Fruit fly (Drosophila melanogaster) whole organism, embryonic: Measurements from ENCODE around the gene witty.
A peak's percentile ranks its signal among the peaks of the same experiment; 100 is the strongest.

Experiments
- Abd-B ChIP-seq: fragments of 200-800 bp; sonication (Bioruptor generic); optimal IDR thresholded peaks from 2 replicates; lab custom pipeline; 2018; ENCODE audit warnings: missing biosample characterization, mild to moderate bottlenecking, missing genetic modification characterization, moderate library complexity
- B-H2 ChIP-seq: fragments of 200-800 bp; sonication (Bioruptor generic); optimal IDR thresholded peaks from 2 replicates; lab custom pipeline; 2018; ENCODE audit warnings: missing biosample characterization, mild to moderate bottlenecking, missing genetic modification characterization
- Bdp1 ChIP-seq: fragments of 200-800 bp; sonication (Bioruptor generic); optimal IDR thresholded peaks from 3 replicates; lab custom pipeline; 2016; ENCODE audit warnings: missing biosample characterization, missing genetic modification characterization
- CG10565 ChIP-seq: fragments of 200-800 bp; sonication (Bioruptor generic); optimal IDR thresholded peaks from 3 replicates; lab custom pipeline; 2016; ENCODE audit warnings: missing biosample characterization, mild to moderate bottlenecking, missing genetic modification characterization
- CG10959 ChIP-seq: fragments of 200-800 bp; sonication (Bioruptor generic); IDR thresholded peaks from 2 replicates; pipeline ENCODE4 v1.3.6; 2022; ENCODE audit warnings: missing biosample characterization, missing genetic modification characterization
- CG11723 ChIP-seq: fragments of 200-800 bp; sonication (Bioruptor generic); optimal IDR thresholded peaks from 2 replicates; lab custom pipeline; 2017; ENCODE audit warnings: missing biosample characterization, mild to moderate bottlenecking, missing genetic modification characterization
- CG12769 ChIP-seq: fragments of 200-800 bp; sonication (Bioruptor generic); optimal IDR thresholded peaks from 2 replicates; lab custom pipeline; 2019; ENCODE audit warnings: missing biosample characterization, mild to moderate bottlenecking, missing genetic modification characterization, moderate library complexity
- CG14710 ChIP-seq: fragments of 200-800 bp; sonication (Bioruptor generic); optimal IDR thresholded peaks from 3 replicates; lab custom pipeline; 2019; ENCODE audit warnings: missing biosample characterization, mild to moderate bottlenecking, missing genetic modification characterization, moderate library complexity
- CG15479 ChIP-seq: fragments of 200-800 bp; sonication (Bioruptor generic); optimal IDR thresholded peaks from 3 replicates; lab custom pipeline; 2019; ENCODE audit warnings: missing biosample characterization, mild to moderate bottlenecking, missing genetic modification characterization, moderate library complexity
- CG17186 ChIP-seq: fragments of 200-800 bp; sonication (Bioruptor generic); optimal IDR thresholded peaks from 3 replicates; lab custom pipeline; 2017; ENCODE audit warnings: missing biosample characterization, missing genetic modification reagents, missing genetic modification characterization
- CG2129 ChIP-seq: fragments of 200-800 bp; sonication (Bioruptor generic); IDR thresholded peaks from 2 replicates; pipeline ENCODE4 v1.3.6; 2022; ENCODE audit warnings: missing biosample characterization, missing genetic modification characterization; ENCODE audit not compliant: partially characterized antibody
- CG32767 ChIP-seq: fragments of 200-800 bp; sonication (Bioruptor generic); IDR thresholded peaks from 2 replicates; pipeline ENCODE4 v1.3.6; 2022; ENCODE audit warnings: missing biosample characterization, missing genetic modification characterization
- CG33213 ChIP-seq: fragments of 200-800 bp; sonication (Bioruptor generic); optimal IDR thresholded peaks from 3 replicates; lab custom pipeline; 2016; ENCODE audit warnings: missing biosample characterization, missing genetic modification characterization
- CG4360 ChIP-seq: fragments of 200-800 bp; sonication (Bioruptor generic); IDR thresholded peaks from 2 replicates; pipeline ENCODE4 v1.3.6; 2022; ENCODE audit warnings: missing biosample characterization, missing genetic modification characterization
- CG6854 ChIP-seq: fragments of 200-800 bp; sonication (Bioruptor generic); optimal IDR thresholded peaks from 3 replicates; lab custom pipeline; 2017; ENCODE audit warnings: missing biosample characterization, mild to moderate bottlenecking, missing genetic modification characterization
- CG7357 ChIP-seq: fragments of 200-800 bp; sonication (Bioruptor generic); IDR thresholded peaks from 3 replicates; pipeline ENCODE4 v1.3.6; 2022; ENCODE audit warnings: missing biosample characterization, missing genetic modification characterization
- CG7839 ChIP-seq: fragments of 200-800 bp; sonication (Bioruptor generic); optimal IDR thresholded peaks from 3 replicates; lab custom pipeline; 2018; ENCODE audit warnings: missing biosample characterization, mild to moderate bottlenecking, missing genetic modification characterization, moderate library complexity
- D19A ChIP-seq: fragments of 200-800 bp; optimal IDR thresholded peaks from 3 replicates; lab custom pipeline; 2019; ENCODE audit warnings: missing biosample characterization, mild to moderate bottlenecking, missing genetic modification characterization, moderate library complexity
- Dip3 ChIP-seq: fragments of 200-800 bp; sonication (Bioruptor generic); optimal IDR thresholded peaks from 3 replicates; lab custom pipeline; 2016; ENCODE audit warnings: missing biosample characterization, missing genetic modification characterization
- Drgx ChIP-seq: fragments of 200-800 bp; sonication (Bioruptor generic); IDR thresholded peaks from 2 replicates; pipeline ENCODE4 v1.3.6; 2022; ENCODE audit warnings: missing biosample characterization, missing genetic modification characterization
- E2f1 ChIP-seq: fragments of 200-800 bp; sonication (Bioruptor generic); IDR thresholded peaks from 2 replicates; pipeline ENCODE4 v1.3.6; 2022; ENCODE audit warnings: missing biosample characterization, missing genetic modification characterization
- Ets65A ChIP-seq: fragments of 200-800 bp; sonication (Bioruptor generic); peaks from one replicate; lab custom pipeline; 2016; ENCODE audit warnings: missing biosample characterization, missing genetic modification characterization
- HHEX ChIP-seq: fragments of 200-800 bp; sonication (Bioruptor generic); optimal IDR thresholded peaks from 3 replicates; lab custom pipeline; 2017; ENCODE audit warnings: missing biosample characterization, mild to moderate bottlenecking, missing genetic modification characterization, missing genetic modification reagents
- Hr51 ChIP-seq, 2 experiments: fragments of 200-800 bp; sonication (Bioruptor generic); optimal IDR thresholded peaks; 2 replicates in 1 of 2; 3 replicates in 1 of 2; lab custom pipeline; 2016 to 2018; ENCODE audit warnings: missing biosample characterization in 2 of 2, missing genetic modification characterization in 2 of 2, mild to moderate bottlenecking in 1 of 2, moderate library complexity in 1 of 2
- Kr ChIP-seq: fragments of 200-800 bp; sonication (Bioruptor generic); optimal IDR thresholded peaks from 2 replicates; lab custom pipeline; 2017; ENCODE audit warnings: missing biosample characterization, mild to moderate bottlenecking, missing genetic modification characterization
- Nf-YA ChIP-seq: fragments of 200-800 bp; sonication (Bioruptor generic); IDR thresholded peaks from 2 replicates; pipeline ENCODE4 v1.3.6; 2022; ENCODE audit warnings: missing biosample characterization, missing genetic modification characterization
- Nf-YC ChIP-seq: fragments of 200-800 bp; optimal IDR thresholded peaks from 3 replicates; lab custom pipeline; 2019; ENCODE audit warnings: missing biosample characterization, mild to moderate bottlenecking, missing genetic modification characterization, moderate library complexity
- Optix ChIP-seq: fragments of 200-800 bp; sonication (Bioruptor generic); IDR thresholded peaks from 3 replicates; pipeline ENCODE4 v1.3.6; 2022; ENCODE audit warnings: missing biosample characterization, missing genetic modification characterization
- Ptx1 ChIP-seq: fragments of 200-800 bp; sonication (Bioruptor generic); IDR thresholded peaks from 2 replicates; pipeline ENCODE4 v1.3.6; 2022; ENCODE audit warnings: missing biosample characterization, missing genetic modification characterization
- Xrp1 ChIP-seq: fragments of 200-800 bp; sonication (Bioruptor generic); IDR thresholded peaks from 2 replicates; pipeline ENCODE4 v1.3.6; 2022; ENCODE audit warnings: missing biosample characterization, missing genetic modification characterization
- bcd ChIP-seq: fragments of 200-800 bp; sonication (Bioruptor generic); optimal IDR thresholded peaks from 2 replicates; lab custom pipeline; 2017; ENCODE audit warnings: missing biosample characterization, mild to moderate bottlenecking, missing genetic modification characterization
- cwo ChIP-seq: fragments of 200-800 bp; sonication (Bioruptor generic); optimal IDR thresholded peaks from 3 replicates; lab custom pipeline; 2017; ENCODE audit warnings: missing biosample characterization, missing genetic modification characterization, mild to moderate bottlenecking, moderate library complexity, missing genetic modification reagents
- dm ChIP-seq: fragments of 200-800 bp; sonication (Bioruptor generic); optimal IDR thresholded peaks from 3 replicates; lab custom pipeline; 2016; ENCODE audit warnings: missing biosample characterization, missing genetic modification characterization
- emc ChIP-seq: fragments of 200-800 bp; sonication (Bioruptor generic); optimal IDR thresholded peaks from 2 replicates; lab custom pipeline; 2016; ENCODE audit warnings: missing biosample characterization, missing genetic modification characterization
- ewg ChIP-seq: fragments of 200-800 bp; sonication (Bioruptor generic); optimal IDR thresholded peaks from 3 replicates; lab custom pipeline; 2017; ENCODE audit warnings: mild to moderate bottlenecking, missing biosample characterization, missing genetic modification reagents, missing genetic modification characterization
- exex ChIP-seq: fragments of 200-800 bp; sonication (Bioruptor generic); optimal IDR thresholded peaks from 4 replicates; lab custom pipeline; 2018; ENCODE audit warnings: missing biosample characterization, mild to moderate bottlenecking, missing genetic modification characterization, moderate library complexity
- grau ChIP-seq: fragments of 200-800 bp; optimal IDR thresholded peaks from 3 replicates; lab custom pipeline; 2019; ENCODE audit warnings: missing biosample characterization, mild to moderate bottlenecking, missing genetic modification characterization, moderate library complexity
- gsb ChIP-seq: fragments of 200-800 bp; sonication (Bioruptor generic); IDR thresholded peaks from 2 replicates; pipeline ENCODE4 v1.3.6; 2022; ENCODE audit warnings: missing biosample characterization, missing genetic modification characterization
- gsb-n ChIP-seq: fragments of 200-800 bp; sonication (Bioruptor generic); optimal IDR thresholded peaks from 3 replicates; lab custom pipeline; 2018; ENCODE audit warnings: missing biosample characterization, mild to moderate bottlenecking, missing genetic modification characterization
- jigr1 ChIP-seq: fragments of 200-800 bp; sonication (Bioruptor generic); IDR thresholded peaks from 3 replicates; pipeline ENCODE4 v1.3.6; 2022; ENCODE audit warnings: missing biosample characterization, missing genetic modification characterization
- mirr ChIP-seq: fragments of 200-800 bp; sonication (Bioruptor generic); optimal IDR thresholded peaks from 3 replicates; lab custom pipeline; 2018; ENCODE audit warnings: missing biosample characterization, mild to moderate bottlenecking, missing genetic modification characterization
- otp ChIP-seq: fragments of 200-800 bp; sonication (Bioruptor generic); IDR thresholded peaks from 3 replicates; pipeline ENCODE4, ENCODE4 v1.3.6; 2022; ENCODE audit warnings: missing biosample characterization, missing genetic modification characterization
- p53 ChIP-seq: fragments of 200-800 bp; sonication (Bioruptor generic); optimal IDR thresholded peaks from 2 replicates; lab custom pipeline; 2016; ENCODE audit warnings: missing biosample characterization, missing genetic modification characterization
- pan ChIP-seq, 4 experiments: fragments of >200 bp in 3 of 4; fragments of 200-800 bp in 1 of 4; sonication (Bioruptor generic) in 1 of 4; optimal IDR thresholded peaks in 3 of 4; IDR thresholded peaks in 1 of 4; 2 replicates each; pipeline versions ENCODE4 v1.3.6 to Lab custom; 2017 to 2022; ENCODE audit warnings: missing biosample characterization in 2 of 4, missing genetic modification characterization in 2 of 4, mixed read lengths in 1 of 4
- scrt ChIP-seq: fragments of 200-800 bp; sonication (Bioruptor generic); optimal IDR thresholded peaks from 2 replicates; lab custom pipeline; 2018; ENCODE audit warnings: missing biosample characterization, mild to moderate bottlenecking, missing genetic modification characterization, moderate library complexity
- slou ChIP-seq: fragments of 200-800 bp; sonication (Bioruptor generic); optimal IDR thresholded peaks from 3 replicates; lab custom pipeline; 2016; ENCODE audit warnings: missing biosample characterization, missing genetic modification characterization
- trem ChIP-seq: fragments of 200-800 bp; optimal IDR thresholded peaks from 3 replicates; lab custom pipeline; 2019; ENCODE audit warnings: missing biosample characterization, mild to moderate bottlenecking, missing genetic modification characterization, moderate library complexity
- tx ChIP-seq: fragments of 200-800 bp; sonication (Bioruptor generic); optimal IDR thresholded peaks from 2 replicates; lab custom pipeline; 2016; ENCODE audit warnings: missing biosample characterization, missing genetic modification characterization
- wor ChIP-seq: fragments of 200-800 bp; sonication (Bioruptor generic); IDR thresholded peaks from 2 replicates; pipeline ENCODE4 v1.3.6; 2022; ENCODE audit warnings: missing biosample characterization, missing genetic modification characterization
- z ChIP-seq: fragments of 200-800 bp; sonication (Bioruptor generic); IDR thresholded peaks from 3 replicates; pipeline ENCODE4 v1.3.6; 2022; ENCODE audit warnings: missing biosample characterization, missing genetic modification characterization

witty gene

dm6 chr2L:8361204-8361952 is 23.3 kb downstream of the witty start (continued):
- TF ChIP-seq Dip3 = peak; percentile 26
- TF ChIP-seq Ets65A (GFP tag; lab: Kevin White, UChicago) = peak; percentile 9
- no peak for TF ChIP-seq trem (tag; lab: Kevin White, UChicago)
- peak; percentile 8 for TF ChIP-seq exex (tag; lab: Kevin White, UChicago)
- TF ChIP-seq Abd-B (GFP tag; lab: Kevin White, UChicago) = no peak
- TF ChIP-seq CG32767 (GFP tag; lab: Robert Waterston, UW) = no peak
- TF ChIP-seq CG2129 (GFP tag; lab: Robert Waterston, UW) = no peak
- no peak for TF ChIP-seq CG15479 (GFP tag; lab: Kevin White, UChicago)
- no peak for TF ChIP-seq CG4360 (GFP tag; lab: Robert Waterston, UW)
- TF ChIP-seq gsb-n (tag; lab: Kevin White, UChicago) = no peak
- TF ChIP-seq Ptx1 (GFP tag; lab: Robert Waterston, UW) = no peak
- TF ChIP-seq CG14710 (tag; lab: Kevin White, UChicago) = peak; percentile 7
- no peak for TF ChIP-seq E2f1 (GFP tag; lab: Robert Waterston, UW)
- no peak for TF ChIP-seq Nf-YC
- TF ChIP-seq bcd (GFP tag; lab: Kevin White, UChicago) = no peak
- TF ChIP-seq cwo (GFP tag; lab: Kevin White, UChicago) = no peak
- peak; percentile 87 for TF ChIP-seq grau
- no peak for TF ChIP-seq B-H2
- TF ChIP-seq Nf-YA = no peak
- no peak for TF ChIP-seq D19A (tag; lab: Kevin White, UChicago)
- TF ChIP-seq Kr (GFP tag; lab: Kevin White, UChicago) = no peak
- no peak for TF ChIP-seq emc (GFP tag; lab: Kevin White, UChicago)
- no peak for TF ChIP-seq otp (GFP tag; lab: Robert Waterston, UW)
- TF ChIP-seq Optix = no peak
- TF ChIP-seq wor (GFP tag; lab: Robert Waterston, UW) = no peak
- no peak for TF ChIP-seq CG10565 (GFP tag; lab: Kevin White, UChicago)
- TF ChIP-seq CG17186 (GFP tag; lab: Kevin White, UChicago) = no peak
- TF ChIP-seq tx (GFP tag; lab: Kevin White, UChicago) = no peak
- TF ChIP-seq p53 (GFP tag; lab: Kevin White, UChicago) = no peak
- no peak for TF ChIP-seq mirr
- TF ChIP-seq CG7839 (tag; lab: Kevin White, UChicago) = no peak
- no peak for TF ChIP-seq CG11723 (GFP tag; lab: Kevin White, UChicago)
- no peak for TF ChIP-seq CG7357 (GFP tag; lab: Robert Waterston, UW)
- TF ChIP-seq CG6854 = no peak
- no peak for TF ChIP-seq Bdp1
- TF ChIP-seq Hr51 (GFP tag; optimal IDR thresholded peaks at IDR 0.05; lab: Kevin White, UChicago) = peak in 1 of 2 experiments; percentile 7
- TF ChIP-seq Xrp1 = no peak
- TF ChIP-seq Drgx = no peak
- no peak for TF ChIP-seq slou (GFP tag; lab: Kevin White, UChicago)
- no peak for TF ChIP-seq HHEX (GFP tag; lab: Kevin White, UChicago)
- TF ChIP-seq gsb (GFP tag; lab: Robert Waterston, UW) = no peak
- no peak for TF ChIP-seq CG10959 (GFP tag; lab: Robert Waterston, UW)
- TF ChIP-seq dm (GFP tag; lab: Kevin White, UChicago) = no peak
- TF ChIP-seq scrt (GFP tag; lab: Kevin White, UChicago) = no peak
- TF ChIP-seq ewg (GFP tag; lab: Kevin White, UChicago) = no peak
- TF ChIP-seq CG12769 (tag; lab: Kevin White, UChicago) = no peak
- no peak for TF ChIP-seq CG33213
- TF ChIP-seq jigr1 (GFP tag; lab: Robert Waterston, UW) = no peak
- TF ChIP-seq z (GFP tag; lab: Robert Waterston, UW) = no peak
- no peak for TF ChIP-seq pan (optimal IDR thresholded peaks at IDR 0.05; lab: Kevin White, UChicago)
- no peak for TF ChIP-seq pan (GFP tag; optimal IDR thresholded peaks at IDR 0.05 in 1 of 2, IDR thresholded peaks at IDR 0.05 in 1 of 2)
